Fruit fly (Drosophila melanogaster): ENCODE data around the gene Or10a.
A peak's percentile ranks its signal among the peaks of the same experiment; 100 is the strongest.

Or10a gene

DNA sequence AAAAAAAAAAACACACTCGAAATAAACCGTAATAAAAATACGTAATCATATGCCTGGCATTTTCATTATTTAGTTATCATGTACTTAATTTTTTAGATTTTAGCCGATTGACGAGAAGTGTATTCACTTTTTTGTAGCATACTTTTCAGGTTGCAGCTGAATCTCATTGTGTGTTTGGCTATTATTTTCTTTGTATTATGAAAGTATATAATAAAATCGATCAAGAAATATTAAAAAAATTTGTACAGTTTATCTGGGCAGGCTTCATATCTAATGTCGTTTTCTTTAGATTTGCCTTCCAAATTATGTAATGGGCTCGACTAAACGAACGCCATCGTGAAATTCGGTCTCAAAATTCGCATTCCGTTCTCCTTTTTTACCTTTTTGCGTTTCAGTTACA is 7.6 kb downstream of the Or10a start, which contains the start of gene CG15196:
CG15196 (plus strand) TSS at position 301 of the 400 bp plus-strand sequence.
- no peak for TF ChIP-seq CG17801 (GFP tag; optimal IDR thresholded peaks at IDR 0.05; ENCODE audit: partially characterized antibody)

DNA sequence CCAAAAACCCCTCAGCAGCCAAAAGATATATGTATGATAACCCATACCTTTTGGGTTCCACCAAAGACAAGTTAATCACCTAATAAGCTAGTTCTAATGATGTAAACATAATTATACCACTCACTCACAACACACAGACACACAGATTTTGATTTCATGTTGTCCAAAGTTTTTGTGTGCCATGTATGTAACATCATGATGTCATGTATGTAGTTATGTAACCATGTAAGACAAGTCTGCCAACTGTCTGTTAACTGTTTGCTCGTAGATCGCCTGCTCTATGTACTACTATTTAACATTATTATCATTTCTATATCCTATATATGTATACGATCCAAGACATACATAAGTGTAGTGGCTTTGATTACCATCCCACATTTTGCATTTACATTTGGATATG is 13.0 kb downstream of the Or10a start:
- TF ChIP-seq CG17801 (GFP tag; optimal IDR thresholded peaks at IDR 0.05; ENCODE audit: partially characterized antibody), result no peak

DNA sequence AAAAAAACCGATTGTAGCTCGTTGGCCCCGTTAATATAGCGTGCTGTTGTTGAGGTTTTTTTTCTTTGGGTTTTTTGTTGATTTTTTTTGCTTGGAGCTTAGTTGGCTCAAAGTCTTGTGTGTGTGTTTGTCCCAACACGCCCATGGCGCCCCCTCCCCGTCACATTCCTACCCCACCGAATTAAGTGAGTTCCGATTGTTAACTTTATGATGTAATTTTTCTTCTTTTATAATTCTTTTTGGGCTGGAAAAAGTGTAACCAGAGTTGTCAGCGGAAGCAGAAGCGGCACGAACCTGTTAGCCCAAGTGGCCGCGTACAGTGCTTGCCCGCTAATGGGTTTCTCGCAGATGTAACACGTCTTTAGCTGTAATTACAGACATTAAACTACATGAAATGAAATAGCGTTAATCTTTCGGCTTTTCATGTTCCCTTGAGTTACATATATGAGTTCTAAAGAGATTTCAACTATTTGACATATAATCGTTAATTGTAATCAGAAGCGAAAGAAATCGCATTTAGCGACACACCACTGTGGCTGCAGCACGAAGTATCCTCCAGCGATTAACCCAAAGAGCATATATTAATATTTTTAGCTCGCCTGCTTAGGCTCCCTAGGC is 24.1 kb downstream of the Or10a start:
- TF ChIP-seq CG17801 (GFP tag; optimal IDR thresholded peaks at IDR 0.05; ENCODE audit: partially characterized antibody), result no peak

DNA sequence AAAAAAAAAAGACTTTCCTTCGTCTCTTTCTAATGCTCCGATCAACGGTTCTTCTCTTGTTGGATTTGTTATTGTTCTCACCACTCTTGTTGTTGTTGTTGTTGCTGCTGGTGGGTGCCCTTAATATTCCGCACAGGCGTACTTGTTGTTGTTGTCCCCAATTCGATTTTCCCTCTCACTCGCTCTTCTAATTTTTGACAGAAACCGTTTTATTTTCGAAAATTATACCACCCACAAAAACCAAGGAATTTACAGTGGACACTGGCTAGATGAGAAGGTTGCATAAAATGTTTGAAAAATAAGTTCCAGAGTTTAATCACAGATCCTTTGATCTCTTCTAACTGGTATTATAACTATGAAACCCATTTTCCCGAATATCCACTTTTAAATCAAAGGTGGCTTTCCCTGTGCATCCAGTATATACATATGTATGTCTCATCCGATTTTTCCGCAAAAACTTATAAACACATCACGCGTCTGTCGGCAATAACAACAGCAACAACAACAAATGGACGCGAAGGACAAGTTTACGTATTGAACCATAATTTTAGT is 25.8 kb downstream of the Or10a start:
- no peak for TF ChIP-seq CG17801 (GFP tag; optimal IDR thresholded peaks at IDR 0.05; ENCODE audit: partially characterized antibody)

DNA sequence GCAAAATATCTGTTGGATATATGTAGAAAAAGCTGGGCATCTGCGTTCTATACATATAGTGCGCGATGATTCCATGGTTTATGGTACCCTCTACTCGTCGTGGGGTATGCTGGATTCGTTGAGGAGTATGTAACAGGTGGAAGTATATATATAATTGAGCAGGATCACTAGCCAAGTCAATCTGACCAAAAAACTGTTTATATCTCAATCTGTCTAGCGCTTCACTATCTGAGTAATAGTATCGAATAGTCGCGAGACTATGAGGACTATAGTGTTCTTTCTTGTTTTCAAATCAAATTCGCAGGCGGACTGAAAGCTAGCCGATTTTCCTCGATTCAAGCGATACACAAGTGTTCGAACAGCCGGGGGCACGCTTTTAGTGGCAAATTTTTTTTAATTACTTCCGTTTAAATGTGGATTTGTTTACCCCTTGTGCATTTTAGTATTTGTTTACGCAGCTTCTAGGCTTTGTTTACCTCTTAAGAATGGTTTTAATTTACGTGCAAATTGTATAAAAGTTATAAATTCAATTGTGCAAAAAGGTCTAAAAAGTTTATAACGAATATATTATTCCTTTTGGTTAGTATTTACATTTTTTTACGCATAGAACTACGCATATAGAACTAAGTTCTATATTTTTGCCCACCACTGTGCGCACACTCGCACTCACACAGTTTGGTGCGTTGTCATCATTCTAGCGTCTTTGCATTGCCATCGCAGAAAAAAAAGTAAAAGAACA is 26.4 kb downstream of the Or10a start:
- TF ChIP-seq CG17801 (GFP tag; optimal IDR thresholded peaks at IDR 0.05; ENCODE audit: partially characterized antibody), result peak; percentile 46

DNA sequence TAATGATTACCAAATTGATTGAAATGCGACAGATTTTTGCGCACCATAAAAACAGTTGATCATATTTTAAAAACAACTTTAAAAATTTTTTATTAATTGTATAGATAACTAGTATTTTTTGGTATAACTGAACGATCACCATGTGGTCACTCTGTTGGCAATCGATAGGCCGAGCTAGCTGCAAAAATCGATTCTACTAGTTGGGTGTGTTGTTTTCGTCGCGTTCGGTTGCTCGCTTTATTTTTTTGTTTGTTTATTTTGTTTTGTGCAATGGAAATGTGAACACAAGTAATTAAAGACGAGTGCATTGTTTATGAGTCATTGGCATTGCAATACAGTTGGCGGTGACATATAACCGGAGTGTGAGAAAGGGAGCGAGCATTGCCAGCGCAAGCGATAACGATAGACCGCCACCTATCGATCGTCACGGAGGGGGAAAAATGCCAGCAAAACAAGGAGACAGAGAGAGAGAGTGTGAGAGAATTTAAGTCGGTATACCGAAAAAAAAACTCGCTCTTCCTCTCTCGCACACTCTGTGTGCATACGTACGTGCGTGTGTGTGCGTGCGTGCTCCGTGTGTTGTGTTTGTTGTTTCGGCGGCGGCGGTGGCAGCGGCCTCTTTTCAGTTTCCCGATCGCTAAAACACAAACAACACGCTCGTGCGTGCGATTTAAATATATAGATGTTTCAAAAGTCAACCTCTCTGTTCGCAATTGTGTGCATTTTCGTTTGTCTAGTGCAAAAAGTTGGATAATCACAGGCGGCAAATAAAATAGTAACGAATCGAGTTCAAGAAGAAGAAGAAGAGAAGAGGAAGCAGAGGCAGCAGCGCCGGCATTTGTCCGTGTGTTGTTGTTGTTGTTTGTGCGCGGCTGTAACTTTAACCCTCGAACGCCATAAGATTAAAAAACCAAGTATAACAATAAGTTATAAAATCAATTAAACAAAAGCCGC is 27.5 kb downstream of the Or10a start:
- peak; percentile 50 for TF ChIP-seq CG17801 (GFP tag; optimal IDR thresholded peaks at IDR 0.05; ENCODE audit: partially characterized antibody)

DNA sequence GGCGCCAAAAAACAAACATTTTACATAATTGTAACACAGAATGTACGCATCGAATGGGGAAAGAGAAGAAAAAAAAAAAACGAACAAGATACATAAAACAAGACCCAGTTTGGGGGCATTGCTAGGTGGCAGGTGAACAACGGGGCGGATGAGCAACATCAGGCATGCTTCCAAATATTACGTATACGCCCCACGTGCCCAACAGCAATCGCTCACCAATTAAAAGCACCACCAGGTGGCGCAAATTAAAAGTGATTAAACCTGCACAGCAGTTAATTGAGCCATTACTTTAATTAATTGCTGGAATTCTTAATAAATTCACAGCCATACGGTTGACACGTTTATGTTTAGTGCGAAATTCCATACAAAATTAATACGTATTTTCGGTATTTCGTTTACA is 31.7 kb downstream of the Or10a start:
- no peak for TF ChIP-seq CG17801 (GFP tag; optimal IDR thresholded peaks at IDR 0.05; ENCODE audit: partially characterized antibody)

DNA sequence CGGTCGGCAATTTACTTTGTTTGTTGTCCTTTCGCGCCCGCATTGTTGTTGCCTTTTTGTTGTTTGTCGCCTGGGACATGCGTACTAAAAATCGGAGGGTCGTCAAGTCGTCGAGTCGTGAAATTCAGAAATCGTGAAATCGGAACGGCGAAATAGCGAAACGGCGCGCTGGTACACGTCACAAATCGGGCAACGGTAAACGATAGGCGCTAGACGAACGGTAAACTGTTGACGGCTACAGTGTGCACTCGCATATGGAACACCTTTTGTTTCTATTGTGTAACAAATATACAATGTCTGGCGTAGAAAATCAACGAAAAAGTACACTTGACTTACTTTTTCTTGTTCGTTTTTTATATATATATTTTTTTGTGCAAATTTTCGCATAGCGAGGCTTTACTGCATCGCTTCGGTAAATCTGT is 33.2 kb downstream of the Or10a start:
- TF ChIP-seq CG17801 (GFP tag; optimal IDR thresholded peaks at IDR 0.05; ENCODE audit: partially characterized antibody), result no peak

DNA sequence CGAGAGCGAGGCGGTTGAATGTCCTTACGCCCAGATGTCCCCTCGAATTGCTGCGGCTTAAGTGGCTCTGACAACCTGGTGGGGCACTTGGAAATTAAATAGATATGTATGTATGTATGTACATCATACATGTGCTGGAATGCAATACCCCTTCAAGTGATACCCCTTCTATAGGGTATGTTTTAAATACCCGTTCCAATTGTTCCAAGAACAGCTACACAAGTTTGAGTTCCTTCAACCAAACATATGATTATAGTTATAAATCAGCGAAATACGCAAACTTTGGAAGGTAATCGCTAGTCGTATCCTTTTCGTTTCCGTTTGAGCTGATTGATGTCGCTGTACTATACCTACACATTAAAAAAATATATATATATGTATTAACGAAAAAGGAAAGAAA is 33.7 kb downstream of the Or10a start:
- no peak for TF ChIP-seq CG17801 (GFP tag; optimal IDR thresholded peaks at IDR 0.05; ENCODE audit: partially characterized antibody)

DNA sequence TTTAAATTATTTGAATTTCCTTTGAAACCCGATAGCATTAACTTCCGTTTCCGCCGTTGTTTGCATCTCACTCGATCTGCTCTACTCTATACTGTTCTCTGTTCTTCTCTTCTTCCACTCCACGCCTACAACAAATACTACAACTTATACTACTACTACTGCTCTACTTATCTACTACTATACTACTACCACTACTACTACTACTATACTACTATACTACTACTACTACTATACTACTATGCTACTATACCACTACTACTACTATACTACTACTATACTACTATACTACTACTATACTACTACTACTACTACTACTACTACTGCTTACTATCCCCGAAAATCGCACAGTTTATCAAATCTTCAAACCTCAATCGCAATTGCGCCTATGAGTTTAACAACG is 34.6 kb downstream of the Or10a start:
- no peak for TF ChIP-seq CG17801 (GFP tag; optimal IDR thresholded peaks at IDR 0.05; ENCODE audit: partially characterized antibody)

DNA sequence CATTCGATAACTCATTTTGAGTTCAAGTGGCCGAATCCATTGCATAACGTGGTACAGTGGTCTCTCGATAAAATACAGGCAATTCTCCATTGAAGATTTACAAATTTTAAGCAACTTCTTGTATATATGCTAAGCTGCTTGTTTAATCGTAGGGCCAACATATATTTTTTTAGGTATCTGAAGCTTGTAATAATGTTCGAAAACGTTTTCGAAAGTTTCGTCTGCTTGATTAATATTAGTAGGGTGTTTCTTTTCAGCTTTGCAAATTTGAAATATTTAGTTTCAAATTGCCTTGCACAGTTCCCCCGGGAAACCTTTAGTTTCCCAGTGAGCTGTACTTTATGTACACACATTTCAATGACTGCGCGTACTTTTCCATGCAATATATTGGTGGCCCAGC is 37.5 kb downstream of the Or10a start:
- TF ChIP-seq CG17801 (GFP tag; optimal IDR thresholded peaks at IDR 0.05; ENCODE audit: partially characterized antibody), result no peak

DNA sequence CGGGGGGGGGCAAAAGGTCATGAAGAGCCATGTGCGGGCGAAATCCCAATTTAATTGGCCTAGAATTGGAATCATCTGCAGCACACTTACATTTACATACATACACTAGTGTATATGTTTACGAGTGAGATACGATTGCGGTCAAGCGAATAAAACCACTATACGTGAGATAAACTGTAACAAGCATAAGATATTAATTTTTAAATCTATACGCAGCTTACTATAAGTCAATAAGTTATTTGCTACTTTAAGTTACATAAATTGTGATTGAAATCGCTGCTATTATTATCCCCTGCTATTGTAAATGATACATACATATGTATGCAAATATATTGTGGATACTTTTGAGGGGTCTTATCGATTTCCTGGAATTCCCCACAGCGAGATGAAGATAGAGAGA is 38.1 kb downstream of the Or10a start:
- peak; percentile 48 for TF ChIP-seq CG17801 (GFP tag; optimal IDR thresholded peaks at IDR 0.05; ENCODE audit: partially characterized antibody)

DNA sequence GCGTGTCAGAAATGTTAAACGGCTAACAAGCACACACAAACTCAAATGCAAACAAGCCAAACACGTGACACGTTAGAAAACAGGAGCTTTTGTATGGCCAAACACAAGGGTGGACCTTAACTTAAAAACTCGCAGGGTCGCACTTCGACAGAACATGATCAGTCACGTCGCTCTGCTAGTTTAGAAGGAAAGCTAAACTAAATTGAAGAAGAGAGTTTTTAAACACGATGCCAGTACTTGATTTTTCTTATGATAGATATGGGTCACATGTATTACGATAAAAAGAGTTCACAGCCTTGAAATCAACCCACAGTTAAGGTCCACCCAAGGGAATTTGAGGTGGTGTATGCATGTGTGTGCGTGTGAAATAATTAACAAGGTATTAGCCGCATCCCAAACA is 38.8 kb downstream of the Or10a start:
- no peak for TF ChIP-seq CG17801 (GFP tag; optimal IDR thresholded peaks at IDR 0.05; ENCODE audit: partially characterized antibody)

DNA sequence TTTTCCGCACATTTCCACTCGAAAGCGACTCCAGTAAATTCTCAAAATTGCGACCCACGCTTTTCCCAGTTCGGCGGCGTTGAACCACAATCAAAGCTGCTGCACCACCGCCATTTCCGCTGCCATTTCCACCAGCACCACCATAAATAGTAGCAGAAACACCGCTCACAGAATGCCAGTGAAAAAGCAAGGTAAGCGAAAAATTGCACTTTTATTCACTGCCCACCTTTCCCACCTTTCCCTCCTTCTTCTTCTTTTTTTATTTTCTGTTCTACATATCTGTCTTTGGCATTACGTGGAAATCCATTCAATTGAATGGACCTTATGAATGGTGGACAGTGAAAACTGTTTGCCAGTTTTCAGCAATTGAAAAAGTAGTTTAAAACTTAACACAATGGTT is 42.9 kb downstream of the Or10a start:
- TF ChIP-seq CG17801 (GFP tag; optimal IDR thresholded peaks at IDR 0.05; ENCODE audit: partially characterized antibody), result no peak
